Worm (Caenorhabditis elegans) whole organism, midembryonic: ENCODE data around the gene F43C1.5.

Experiments
- T22C8.4 ChIP-seq: fragments of 200-800 bp; sonication (Bioruptor generic); IDR thresholded peaks from 2 replicates; pipeline ENCODE4 v1.3.6; 2022; ENCODE audit warnings: missing genetic modification characterization, missing compliant biosample characterization
- cog-1 ChIP-seq: sonication (generic microtip); optimal IDR thresholded peaks from 2 replicates; lab custom pipeline; 2016; ENCODE audit warnings: missing genetic modification characterization, missing compliant biosample characterization
- flt-1 ChIP-seq: fragments of 200-800 bp; sonication (Bioruptor generic); IDR thresholded peaks from 2 replicates; pipeline ENCODE4 v1.3.6; 2022; ENCODE audit warnings: missing genetic modification characterization, missing compliant biosample characterization
- klf-2 ChIP-seq: fragments of 200-800 bp; sonication (Bioruptor generic); conservative IDR thresholded peaks from 2 replicates; pipeline ENCODE4 v1.3.6; 2022; ENCODE audit warnings: missing genetic modification reagents, missing genetic modification characterization, missing compliant biosample characterization
- med-1 ChIP-seq: sonication (generic microtip); optimal IDR thresholded peaks from 2 replicates; lab custom pipeline; 2017; ENCODE audit warnings: missing genetic modification characterization, mild to moderate bottlenecking, missing compliant biosample characterization, antibody characterized with exemption, missing genetic modification reagents; ENCODE audit not compliant: insufficient read depth
- ref-1 ChIP-seq: fragments of 200-800 bp; sonication (Bioruptor generic); conservative IDR thresholded peaks from 2 replicates; pipeline ENCODE4 v1.3.6; 2022; ENCODE audit warnings: missing genetic modification reagents, missing genetic modification characterization, missing compliant biosample characterization
- tab-1 ChIP-seq: fragments of 200-800 bp; sonication (Bioruptor generic); IDR thresholded peaks from 2 replicates; pipeline ENCODE4 v1.3.6; 2022; ENCODE audit warnings: missing genetic modification characterization, missing compliant biosample characterization
- ztf-23 ChIP-seq: fragments of 200-800 bp; sonication (Bioruptor generic); IDR thresholded peaks from 2 replicates; pipeline ENCODE4 v1.3.6; 2022; ENCODE audit warnings: missing genetic modification reagents, missing genetic modification characterization, missing compliant biosample characterization
- ztf-29 ChIP-seq: fragments of 200-800 bp; sonication (Bioruptor generic); IDR thresholded peaks from 2 replicates; pipeline ENCODE4 v1.3.6; 2022; ENCODE audit warnings: missing genetic modification reagents, missing genetic modification characterization, missing compliant biosample characterization

- TF ChIP-seq ztf-23 (GFP tag; lab: Robert Waterston, UW) (no peak), T22C8.4 (no peak), ztf-29 (GFP tag; lab: Robert Waterston, UW) (no peak), med-1 (GFP tag; lab: Kevin White, UChicago) (no peak), cog-1 (tag; lab: Kevin White, UChicago) (no peak), flt-1 (no peak), tab-1 (GFP tag; lab: Robert Waterston, UW) (no peak), ref-1 (no peak), klf-2 (GFP tag; lab: Robert Waterston, UW) (no peak)
These were observed 33.5 kb upstream of the F43C1.5 start for ce11 chrIII:4195306-4196008.
